Fruit fly (Drosophila melanogaster) whole organism, embryonic: Measurements from ENCODE around the gene CG12814.

Source experiments
- Bgb ChIP-seq: fragments of 200-800 bp; sonication (Bioruptor generic); IDR thresholded peaks from 2 replicates; pipeline ENCODE4 v1.3.6; 2022; ENCODE audit warnings: missing biosample characterization, missing genetic modification characterization; ENCODE audit not compliant: partially characterized antibody
- C15 ChIP-seq: fragments of 200-800 bp; sonication (Bioruptor generic); IDR thresholded peaks from 3 replicates; pipeline ENCODE4 v1.3.6; 2022; ENCODE audit warnings: missing biosample characterization, missing genetic modification characterization
- CG10543 ChIP-seq: fragments of 200-800 bp; sonication (Bioruptor generic); optimal IDR thresholded peaks from 3 replicates; lab custom pipeline; 2017; ENCODE audit warnings: missing biosample characterization, mild to moderate bottlenecking, missing genetic modification characterization, moderate library complexity
- CG12769 ChIP-seq: fragments of 200-800 bp; sonication (Bioruptor generic); optimal IDR thresholded peaks from 2 replicates; lab custom pipeline; 2019; ENCODE audit warnings: missing biosample characterization, mild to moderate bottlenecking, missing genetic modification characterization, moderate library complexity
- CG13287 ChIP-seq: fragments of 200-800 bp; sonication (Bioruptor generic); IDR thresholded peaks from 2 replicates; pipeline ENCODE4 v1.3.6; 2022; ENCODE audit warnings: missing biosample characterization, missing genetic modification characterization; ENCODE audit not compliant: partially characterized antibody
- CG14710 ChIP-seq: fragments of 200-800 bp; sonication (Bioruptor generic); optimal IDR thresholded peaks from 3 replicates; lab custom pipeline; 2019; ENCODE audit warnings: missing biosample characterization, mild to moderate bottlenecking, missing genetic modification characterization, moderate library complexity
- CG16813 ChIP-seq: fragments of 200-800 bp; sonication (Bioruptor generic); IDR thresholded peaks from 3 replicates; pipeline ENCODE4 v1.3.6; 2022; ENCODE audit warnings: missing biosample characterization, missing genetic modification characterization; ENCODE audit not compliant: partially characterized antibody
- CG17912 ChIP-seq: fragments of 200-800 bp; sonication (Bioruptor generic); optimal IDR thresholded peaks from 2 replicates; lab custom pipeline; 2018; ENCODE audit warnings: missing biosample characterization, mild to moderate bottlenecking, missing genetic modification characterization
- CG2875 ChIP-seq: fragments of 200-800 bp; sonication (Bioruptor generic); optimal IDR thresholded peaks from 2 replicates; lab custom pipeline; 2017; ENCODE audit warnings: missing biosample characterization, mild to moderate bottlenecking, missing genetic modification characterization, missing genetic modification reagents
- CG3163 ChIP-seq: fragments of 200-800 bp; sonication (Bioruptor generic); optimal IDR thresholded peaks from 3 replicates; lab custom pipeline; 2016; ENCODE audit warnings: missing biosample characterization, missing genetic modification characterization
- CG4617 ChIP-seq: fragments of 200-800 bp; sonication (Bioruptor generic); optimal IDR thresholded peaks from 3 replicates; lab custom pipeline; 2016; ENCODE audit warnings: missing biosample characterization, missing genetic modification characterization, borderline replicate concordance
- CG4854 ChIP-seq: fragments of 200-800 bp; sonication (Bioruptor generic); optimal IDR thresholded peaks from 2 replicates; lab custom pipeline; 2016; ENCODE audit warnings: missing biosample characterization, missing genetic modification characterization, inconsistent platforms
- D ChIP-seq, 2 experiments: fragments of 200-800 bp in 1 of 2; fragments of >200 bp in 1 of 2; sonication (Bioruptor generic) in 1 of 2; optimal IDR thresholded peaks; 2 replicates in 1 of 2; 3 replicates in 1 of 2; lab custom pipeline; 2017; ENCODE audit warnings: mild to moderate bottlenecking in 1 of 2, missing biosample characterization in 1 of 2, missing genetic modification characterization in 1 of 2, missing genetic modification reagents in 1 of 2
- D19B ChIP-seq: fragments of 200-800 bp; sonication (Bioruptor generic); optimal IDR thresholded peaks from 2 replicates; lab custom pipeline; 2017; ENCODE audit warnings: missing biosample characterization, mild to moderate bottlenecking, missing genetic modification characterization
- Dek ChIP-seq: fragments of 200-800 bp; sonication (Bioruptor generic); optimal IDR thresholded peaks from 3 replicates; lab custom pipeline; 2019; ENCODE audit warnings: missing biosample characterization, mild to moderate bottlenecking, missing genetic modification characterization, moderate library complexity
- Dip2 ChIP-seq: fragments of 200-800 bp; sonication (Bioruptor generic); IDR thresholded peaks from 2 replicates; pipeline ENCODE4 v1.3.6; 2022; ENCODE audit warnings: missing biosample characterization, missing genetic modification characterization
- E2f1 ChIP-seq: fragments of 200-800 bp; sonication (Bioruptor generic); IDR thresholded peaks from 2 replicates; pipeline ENCODE4 v1.3.6; 2022; ENCODE audit warnings: missing biosample characterization, missing genetic modification characterization
- E2f2 ChIP-seq: fragments of 200-800 bp; sonication (Bioruptor generic); IDR thresholded peaks from 2 replicates; pipeline ENCODE4 v1.3.6; 2022; ENCODE audit warnings: missing biosample characterization, missing genetic modification characterization
- Eip74EF ChIP-seq, 2 experiments: fragments of 200-800 bp in 1 of 2; fragments of >200 bp in 1 of 2; sonication (Bioruptor generic) in 1 of 2; optimal IDR thresholded peaks; 2 replicates each; lab custom pipeline; 2017 to 2019; ENCODE audit warnings: missing biosample characterization in 2 of 2, missing genetic modification characterization in 2 of 2, mild to moderate bottlenecking in 1 of 2, moderate library complexity in 1 of 2
- Gsc ChIP-seq: fragments of 200-800 bp; sonication (Bioruptor generic); IDR thresholded peaks from 2 replicates; pipeline ENCODE4 v1.3.6; 2022; ENCODE audit warnings: missing biosample characterization, missing genetic modification characterization
- Hmr ChIP-seq: fragments of 200-800 bp; sonication (Bioruptor generic); optimal IDR thresholded peaks from 3 replicates; lab custom pipeline; 2017; ENCODE audit warnings: mild to moderate bottlenecking, missing biosample characterization, missing genetic modification reagents, missing genetic modification characterization
- Hr39 ChIP-seq: fragments of >200 bp; optimal IDR thresholded peaks from 2 replicates; lab custom pipeline; 2017
- NFAT ChIP-seq: fragments of 200-800 bp; sonication (Bioruptor generic); IDR thresholded peaks from 2 replicates; pipeline ENCODE4 v1.3.6; 2022; ENCODE audit warnings: missing biosample characterization, missing genetic modification characterization
- abd-A ChIP-seq: fragments of 200-800 bp; sonication (Bioruptor generic); optimal IDR thresholded peaks from 3 replicates; lab custom pipeline; 2019; ENCODE audit warnings: missing biosample characterization, mild to moderate bottlenecking, missing genetic modification characterization, moderate library complexity
- amos ChIP-seq: fragments of 200-800 bp; sonication (Bioruptor generic); IDR thresholded peaks from 2 replicates; pipeline ENCODE4 v1.3.6; 2022; ENCODE audit warnings: missing biosample characterization, missing genetic modification characterization; ENCODE audit not compliant: partially characterized antibody
- az2 ChIP-seq: fragments of 200-800 bp; sonication (Bioruptor generic); optimal IDR thresholded peaks from 3 replicates; lab custom pipeline; 2016; ENCODE audit warnings: missing biosample characterization, missing genetic modification characterization
- bab2 ChIP-seq: fragments of 200-800 bp; sonication (Bioruptor generic); optimal IDR thresholded peaks from 2 replicates; lab custom pipeline; 2016; ENCODE audit warnings: missing biosample characterization, missing genetic modification characterization
- cas ChIP-seq: fragments of 200-800 bp; sonication (Bioruptor generic); IDR thresholded peaks from 2 replicates; pipeline ENCODE4 v1.3.6; 2022; ENCODE audit warnings: missing biosample characterization, missing genetic modification characterization
- cg ChIP-seq: fragments of 200-800 bp; sonication (Bioruptor generic); optimal IDR thresholded peaks from 3 replicates; lab custom pipeline; 2019; ENCODE audit warnings: missing biosample characterization, mild to moderate bottlenecking, missing genetic modification characterization, moderate library complexity
- corto ChIP-seq: fragments of 200-800 bp; sonication (Bioruptor generic); optimal IDR thresholded peaks from 2 replicates; lab custom pipeline; 2016; ENCODE audit warnings: missing biosample characterization, mild to moderate bottlenecking, missing genetic modification characterization, moderate library complexity
- crol ChIP-seq: fragments of 200-800 bp; sonication (Bioruptor generic); IDR thresholded peaks from 2 replicates; pipeline ENCODE4 v1.3.6; 2022; ENCODE audit warnings: missing biosample characterization, missing genetic modification characterization
- eyg ChIP-seq: fragments of 200-800 bp; sonication (Bioruptor generic); optimal IDR thresholded peaks from 3 replicates; lab custom pipeline; 2016; ENCODE audit warnings: missing biosample characterization, missing genetic modification characterization
- gcm2 ChIP-seq: fragments of 200-800 bp; sonication (Bioruptor generic); optimal IDR thresholded peaks from 2 replicates; lab custom pipeline; 2016; ENCODE audit warnings: missing biosample characterization, missing genetic modification characterization
- ind ChIP-seq: fragments of 200-800 bp; sonication (Bioruptor generic); optimal IDR thresholded peaks from 3 replicates; lab custom pipeline; 2016; ENCODE audit warnings: missing biosample characterization, missing genetic modification characterization
- klu ChIP-seq: fragments of 200-800 bp; sonication (Bioruptor generic); IDR thresholded peaks from 2 replicates; pipeline ENCODE4 v1.3.6; 2022; ENCODE audit warnings: missing biosample characterization, missing genetic modification characterization
- lilli ChIP-seq: fragments of 200-800 bp; sonication (Bioruptor generic); optimal IDR thresholded peaks from 3 replicates; lab custom pipeline; 2016; ENCODE audit warnings: missing biosample characterization, missing genetic modification characterization
- nerfin-1 ChIP-seq: fragments of 200-800 bp; sonication (Bioruptor generic); optimal IDR thresholded peaks from 3 replicates; lab custom pipeline; 2019; ENCODE audit warnings: missing biosample characterization, mild to moderate bottlenecking, missing genetic modification characterization, moderate library complexity
- pan ChIP-seq, 4 experiments: fragments of >200 bp in 3 of 4; fragments of 200-800 bp in 1 of 4; sonication (Bioruptor generic) in 1 of 4; optimal IDR thresholded peaks in 3 of 4; IDR thresholded peaks in 1 of 4; 2 replicates each; pipeline versions ENCODE4 v1.3.6 to Lab custom; 2017 to 2022; ENCODE audit warnings: missing biosample characterization in 2 of 4, missing genetic modification characterization in 2 of 4, mixed read lengths in 1 of 4
- pzg ChIP-seq: fragments of 200-800 bp; sonication (Bioruptor generic); optimal IDR thresholded peaks from 3 replicates; lab custom pipeline; 2018; ENCODE audit warnings: missing biosample characterization, mild to moderate bottlenecking, missing genetic modification characterization, moderate library complexity
- rib ChIP-seq: fragments of 200-800 bp; sonication (Bioruptor generic); IDR thresholded peaks from 2 replicates; pipeline ENCODE4 v1.3.6; 2022; ENCODE audit warnings: missing biosample characterization, missing genetic modification characterization
- row ChIP-seq: fragments of 200-800 bp; sonication (Bioruptor generic); IDR thresholded peaks from 3 replicates; pipeline ENCODE4 v1.3.6; 2022; ENCODE audit warnings: missing biosample characterization, missing genetic modification characterization
- schlank ChIP-seq: fragments of 200-800 bp; sonication (Bioruptor generic); optimal IDR thresholded peaks from 2 replicates; lab custom pipeline; 2018; ENCODE audit warnings: missing biosample characterization, mild to moderate bottlenecking, missing genetic modification characterization
- sens ChIP-seq: fragments of 200-800 bp; sonication (Bioruptor generic); peaks from one replicate; lab custom pipeline; 2016; ENCODE audit warnings: missing biosample characterization, missing genetic modification characterization
- sima ChIP-seq: fragments of 200-800 bp; sonication (Bioruptor generic); optimal IDR thresholded peaks from 2 replicates; lab custom pipeline; 2016; ENCODE audit warnings: missing biosample characterization, missing genetic modification characterization
- sna ChIP-seq: fragments of 200-800 bp; sonication (Bioruptor generic); IDR thresholded peaks from 2 replicates; pipeline ENCODE4 v1.3.6; 2022; ENCODE audit warnings: missing biosample characterization, missing genetic modification characterization; ENCODE audit not compliant: partially characterized antibody
- sqz ChIP-seq: fragments of 200-800 bp; sonication (Bioruptor generic); optimal IDR thresholded peaks from 3 replicates; lab custom pipeline; 2018; ENCODE audit warnings: missing biosample characterization, mild to moderate bottlenecking, missing genetic modification characterization
- sr ChIP-seq: fragments of 200-800 bp; sonication (Bioruptor generic); IDR thresholded peaks from 3 replicates; pipeline ENCODE4 v1.3.6; 2022; ENCODE audit warnings: missing biosample characterization, missing genetic modification characterization

The CG12814 gene

dm6 chr3R:10226132-10227023, 37.0 kb upstream of the CG12814 start (continued):
- TF ChIP-seq Hr39 (lab: Kevin White, UChicago) (no peak), cas (GFP tag; lab: Robert Waterston, UW) (no peak), ind (GFP tag; lab: Kevin White, UChicago) (no peak), CG10543 (GFP tag; lab: Kevin White, UChicago) (peak; percentile 17), NFAT (GFP tag; lab: Robert Waterston, UW) (0 out of 2 replicates have a peak, but pooled peaks have one; percentile 11), corto (no peak), nerfin-1 (tag; lab: Kevin White, UChicago) (peak; percentile 49), CG3163 (GFP tag; lab: Kevin White, UChicago) (no peak), Eip74EF (GFP tag; optimal IDR thresholded peaks at IDR 0.05; lab: Kevin White, UChicago) (no peak), sr (no peak), D (optimal IDR thresholded peaks at IDR 0.05; lab: Kevin White, UChicago) (no peak), D (GFP tag; optimal IDR thresholded peaks at IDR 0.05; lab: Kevin White, UChicago) (no peak), klu (no peak), sqz (GFP tag; lab: Kevin White, UChicago) (no peak), Dip2 (no peak), E2f1 (GFP tag; lab: Robert Waterston, UW) (no peak), CG17912 (GFP tag; lab: Kevin White, UChicago) (no peak), CG4617 (GFP tag; lab: Kevin White, UChicago) (no peak), gcm2 (GFP tag; lab: Kevin White, UChicago) (no peak), sens (peak; percentile 25), CG14710 (tag; lab: Kevin White, UChicago) (no peak), CG2875 (GFP tag; lab: Kevin White, UChicago) (no peak), D19B (no peak), rib (no peak), CG12769 (tag; lab: Kevin White, UChicago) (no peak), sima (GFP tag; lab: Kevin White, UChicago) (no peak), pzg (peak; percentile 4), sna (GFP tag; lab: Robert Waterston, UW) (no peak), Gsc (GFP tag; lab: Robert Waterston, UW) (no peak), E2f2 (GFP tag; lab: Robert Waterston, UW) (no peak), CG13287 (GFP tag; lab: Robert Waterston, UW) (no peak), Bgb (GFP tag; lab: Robert Waterston, UW) (peak; percentile 38; the same call in 1 of the 2 replicates), az2 (GFP tag; lab: Kevin White, UChicago) (no peak), lilli (GFP tag; lab: Kevin White, UChicago) (no peak), CG4854 (GFP tag; lab: Kevin White, UChicago) (no peak), C15 (GFP tag; lab: Robert Waterston, UW) (no peak), Hmr (GFP tag; lab: Kevin White, UChicago) (peak; percentile 29), cg (GFP tag; lab: Kevin White, UChicago) (peak; percentile 62), crol (GFP tag; lab: Robert Waterston, UW) (no peak), bab2 (no peak), amos (GFP tag; lab: Robert Waterston, UW) (no peak; the same call in 1 of the 2 replicates), schlank (tag; lab: Kevin White, UChicago) (no peak), Dek (no peak), eyg (GFP tag; lab: Kevin White, UChicago) (no peak), abd-A (tag; lab: Kevin White, UChicago) (peak; percentile 70), pan (optimal IDR thresholded peaks at IDR 0.05; lab: Kevin White, UChicago) (no peak), pan (GFP tag; optimal IDR thresholded peaks at IDR 0.05 in 1 of 2, IDR thresholded peaks at IDR 0.05 in 1 of 2) (no peak), row (no peak; the same call in 1 of the 3 replicates), CG16813 (GFP tag; lab: Robert Waterston, UW) (no peak)
